Fruit fly (Drosophila melanogaster) whole organism, embryonic: ENCODE data around the gene Rhp.
"Not testable (repeated sequence)": the region's sequence is repeated elsewhere in the genome, so short reads cannot be mapped to it uniquely, and the experiment has no call there.

ENCODE experiments used
- Atf6 ChIP-seq: fragments of 200-800 bp; sonication (Bioruptor generic); IDR thresholded peaks from 2 replicates; pipeline ENCODE4 v1.3.6; 2022; ENCODE audit warnings: missing biosample characterization, missing genetic modification characterization
- CG10979 ChIP-seq: fragments of 200-800 bp; sonication (Bioruptor generic); optimal IDR thresholded peaks from 2 replicates; lab custom pipeline; 2018; ENCODE audit warnings: missing biosample characterization, mild to moderate bottlenecking, missing genetic modification characterization, moderate library complexity
- CG12219 ChIP-seq: fragments of 200-800 bp; sonication (Bioruptor generic); optimal IDR thresholded peaks from 3 replicates; lab custom pipeline; 2018; ENCODE audit warnings: missing biosample characterization, mild to moderate bottlenecking, missing genetic modification characterization
- CG6683 ChIP-seq: fragments of 200-800 bp; sonication (Bioruptor generic); optimal IDR thresholded peaks from 2 replicates; lab custom pipeline; 2017; ENCODE audit warnings: missing biosample characterization, mild to moderate bottlenecking, missing genetic modification characterization, missing genetic modification reagents
- Hsf ChIP-seq: fragments of 200-800 bp; sonication (Bioruptor generic); optimal IDR thresholded peaks from 3 replicates; lab custom pipeline; 2016; ENCODE audit warnings: missing biosample characterization, missing genetic modification characterization
- MESR4 ChIP-seq: fragments of 200-800 bp; sonication (Bioruptor generic); optimal IDR thresholded peaks from 2 replicates; lab custom pipeline; 2018; ENCODE audit warnings: missing biosample characterization, mild to moderate bottlenecking, missing genetic modification characterization, moderate library complexity
- Six4 ChIP-seq: fragments of 200-800 bp; sonication (Bioruptor generic); optimal IDR thresholded peaks from 2 replicates; lab custom pipeline; 2016; ENCODE audit warnings: missing biosample characterization, missing genetic modification characterization
- ato ChIP-seq: fragments of 200-800 bp; sonication (Bioruptor generic); IDR thresholded peaks from 2 replicates; pipeline ENCODE4 v1.3.6; 2022; ENCODE audit warnings: missing biosample characterization, missing genetic modification characterization; ENCODE audit not compliant: partially characterized antibody
- caup ChIP-seq: fragments of 200-800 bp; sonication (Bioruptor generic); optimal IDR thresholded peaks from 3 replicates; lab custom pipeline; 2017; ENCODE audit warnings: missing biosample characterization, mild to moderate bottlenecking, missing genetic modification characterization, moderate library complexity; ENCODE audit not compliant: severe bottlenecking
- fd64A ChIP-seq: fragments of 200-800 bp; sonication (Bioruptor generic); optimal IDR thresholded peaks from 3 replicates; lab custom pipeline; 2018; ENCODE audit warnings: missing biosample characterization, mild to moderate bottlenecking, missing genetic modification characterization
- gro ChIP-seq: fragments of 200-800 bp; sonication (Bioruptor generic); optimal IDR thresholded peaks from 2 replicates; lab custom pipeline; 2016; ENCODE audit warnings: missing biosample characterization, missing genetic modification characterization
- gt ChIP-seq: fragments of 200-800 bp; sonication (Bioruptor generic); IDR thresholded peaks from 2 replicates; pipeline ENCODE4 v1.3.6; 2022; ENCODE audit warnings: missing biosample characterization, missing genetic modification characterization
- lola ChIP-seq, 3 experiments: fragments of >200 bp in 2 of 3; fragments of 200-800 bp in 1 of 3; sonication (Bioruptor generic) in 1 of 3; optimal IDR thresholded peaks; 2 replicates each; lab custom pipeline; 2017 to 2019; ENCODE audit warnings: missing biosample characterization in 3 of 3, missing genetic modification characterization in 3 of 3, mild to moderate bottlenecking in 1 of 3, moderate library complexity in 1 of 3
- psq ChIP-seq: fragments of 200-800 bp; sonication (Bioruptor generic); optimal IDR thresholded peaks from 2 replicates; lab custom pipeline; 2017; ENCODE audit warnings: missing biosample characterization, missing genetic modification characterization

- TF ChIP-seq fd64A (GFP tag; lab: Kevin White, UChicago); Six4 (GFP tag; lab: Kevin White, UChicago); caup (GFP tag; lab: Kevin White, UChicago); gro (GFP tag; lab: Kevin White, UChicago); CG12219 (GFP tag; lab: Kevin White, UChicago); CG10979; Hsf (GFP tag; lab: Kevin White, UChicago); psq; Atf6 (GFP tag; lab: Robert Waterston, UW); gt (GFP tag; lab: Robert Waterston, UW); CG6683 (GFP tag; lab: Kevin White, UChicago): not testable (repeated sequence)
- peak in 1 of 3 experiments; percentile 77 for TF ChIP-seq lola (GFP tag; optimal IDR thresholded peaks at IDR 0.05; lab: Kevin White, UChicago)
- TF ChIP-seq ato (GFP tag; lab: Robert Waterston, UW): peak; percentile 81
- peak; percentile 8 for TF ChIP-seq MESR4
Measured at dm6 chrX:15795951-15796443, 7.3 kb downstream of the Rhp start, which contains the start of gene sordd1.
